Fruit fly (Drosophila melanogaster) whole organism, embryonic: ENCODE data around the gene Osi19.

Experiments
- B-H1 ChIP-seq: fragments of 200-800 bp; sonication (Bioruptor generic); IDR thresholded peaks from 3 replicates; pipeline ENCODE4 v1.3.6; 2022; ENCODE audit warnings: missing biosample characterization, missing genetic modification characterization
- Bdp1 ChIP-seq: fragments of 200-800 bp; sonication (Bioruptor generic); optimal IDR thresholded peaks from 3 replicates; lab custom pipeline; 2016; ENCODE audit warnings: missing biosample characterization, missing genetic modification characterization
- CG13296 ChIP-seq: fragments of 200-800 bp; sonication (Bioruptor generic); optimal IDR thresholded peaks from 3 replicates; lab custom pipeline; 2018; ENCODE audit warnings: missing biosample characterization, mild to moderate bottlenecking, missing genetic modification characterization
- CG13424 ChIP-seq: fragments of 200-800 bp; sonication (Bioruptor generic); optimal IDR thresholded peaks from 2 replicates; lab custom pipeline; 2019; ENCODE audit warnings: missing biosample characterization, mild to moderate bottlenecking, missing genetic modification characterization, moderate library complexity
- CG13624 ChIP-seq: fragments of 200-800 bp; sonication (Bioruptor generic); optimal IDR thresholded peaks from 2 replicates; lab custom pipeline; 2016; ENCODE audit warnings: missing biosample characterization, missing genetic modification characterization
- CG17359 ChIP-seq: fragments of 200-800 bp; sonication (Bioruptor generic); optimal IDR thresholded peaks from 3 replicates; lab custom pipeline; 2018; ENCODE audit warnings: missing biosample characterization, mild to moderate bottlenecking, missing genetic modification characterization, moderate library complexity
- CG17385 ChIP-seq: fragments of 200-800 bp; sonication (Bioruptor generic); optimal IDR thresholded peaks from 3 replicates; lab custom pipeline; 2018; ENCODE audit warnings: missing biosample characterization, mild to moderate bottlenecking, missing genetic modification characterization
- CG17568 ChIP-seq: fragments of 200-800 bp; sonication (Bioruptor generic); optimal IDR thresholded peaks from 2 replicates; lab custom pipeline; 2018; ENCODE audit warnings: missing biosample characterization, mild to moderate bottlenecking, missing genetic modification characterization, moderate library complexity
- CG18599 ChIP-seq: fragments of 200-800 bp; sonication (Bioruptor generic); optimal IDR thresholded peaks from 3 replicates; lab custom pipeline; 2017; ENCODE audit warnings: missing biosample characterization, missing genetic modification characterization, mild to moderate bottlenecking, moderate library complexity, missing genetic modification reagents
- CG18764 ChIP-seq: fragments of 200-800 bp; sonication (Bioruptor generic); optimal IDR thresholded peaks from 3 replicates; lab custom pipeline; 2016; ENCODE audit warnings: missing biosample characterization, missing genetic modification characterization
- CG2678 ChIP-seq: fragments of 200-800 bp; sonication (Bioruptor generic); optimal IDR thresholded peaks from 3 replicates; lab custom pipeline; 2019; ENCODE audit warnings: missing biosample characterization, mild to moderate bottlenecking, missing genetic modification characterization, moderate library complexity
- CG3281 ChIP-seq: fragments of 200-800 bp; sonication (Bioruptor generic); optimal IDR thresholded peaks from 3 replicates; lab custom pipeline; 2017; ENCODE audit warnings: missing biosample characterization, mild to moderate bottlenecking, missing genetic modification characterization
- CG3995 ChIP-seq: fragments of 200-800 bp; sonication (Bioruptor generic); optimal IDR thresholded peaks from 3 replicates; lab custom pipeline; 2016; ENCODE audit warnings: missing biosample characterization, missing genetic modification characterization
- CG6683 ChIP-seq: fragments of 200-800 bp; sonication (Bioruptor generic); optimal IDR thresholded peaks from 2 replicates; lab custom pipeline; 2017; ENCODE audit warnings: missing biosample characterization, mild to moderate bottlenecking, missing genetic modification characterization, missing genetic modification reagents
- CG6791 ChIP-seq: fragments of 200-800 bp; sonication (Bioruptor generic); IDR thresholded peaks from 3 replicates; pipeline ENCODE4 v1.3.6; 2022; ENCODE audit warnings: missing biosample characterization, missing genetic modification characterization; ENCODE audit not compliant: partially characterized antibody
- CG9215 ChIP-seq: fragments of 200-800 bp; sonication (Bioruptor generic); IDR thresholded peaks from 2 replicates; pipeline ENCODE4 v1.3.6; 2022; ENCODE audit warnings: missing biosample characterization, missing genetic modification characterization
- CG9932 ChIP-seq: fragments of 200-800 bp; sonication (Bioruptor generic); IDR thresholded peaks from 2 replicates; pipeline ENCODE4 v1.3.6; 2022; ENCODE audit warnings: missing biosample characterization, missing genetic modification characterization
- Dek ChIP-seq: fragments of 200-800 bp; sonication (Bioruptor generic); optimal IDR thresholded peaks from 3 replicates; lab custom pipeline; 2019; ENCODE audit warnings: missing biosample characterization, mild to moderate bottlenecking, missing genetic modification characterization, moderate library complexity
- Dip3 ChIP-seq: fragments of 200-800 bp; sonication (Bioruptor generic); optimal IDR thresholded peaks from 3 replicates; lab custom pipeline; 2016; ENCODE audit warnings: missing biosample characterization, missing genetic modification characterization
- Ets97D ChIP-seq: fragments of 200-800 bp; sonication (Bioruptor generic); optimal IDR thresholded peaks from 3 replicates; lab custom pipeline; 2016; ENCODE audit warnings: missing biosample characterization, missing genetic modification characterization
- Fer2 ChIP-seq: fragments of 200-800 bp; sonication (Bioruptor generic); optimal IDR thresholded peaks from 2 replicates; lab custom pipeline; 2018; ENCODE audit warnings: missing biosample characterization, mild to moderate bottlenecking, missing genetic modification characterization, moderate library complexity
- Fer3 ChIP-seq: fragments of 200-800 bp; sonication (Bioruptor generic); optimal IDR thresholded peaks from 2 replicates; lab custom pipeline; 2018; ENCODE audit warnings: missing biosample characterization, mild to moderate bottlenecking, missing genetic modification characterization, moderate library complexity
- HLH3B ChIP-seq: fragments of 200-800 bp; sonication (Bioruptor generic); IDR thresholded peaks from 2 replicates; pipeline ENCODE4 v1.3.6; 2022; ENCODE audit warnings: missing biosample characterization, missing genetic modification characterization
- Myb ChIP-seq: fragments of 200-800 bp; sonication (Bioruptor generic); optimal IDR thresholded peaks from 2 replicates; lab custom pipeline; 2016; ENCODE audit warnings: missing biosample characterization, missing genetic modification characterization
- Sin3A ChIP-seq: fragments of >200 bp; optimal IDR thresholded peaks from 2 replicates; lab custom pipeline; 2018
- Sry-β ChIP-seq: fragments of 200-800 bp; sonication (Bioruptor generic); optimal IDR thresholded peaks from 2 replicates; lab custom pipeline; 2018; ENCODE audit warnings: missing biosample characterization, mild to moderate bottlenecking, missing genetic modification characterization, moderate library complexity
- Xrp1 ChIP-seq: fragments of 200-800 bp; sonication (Bioruptor generic); IDR thresholded peaks from 2 replicates; pipeline ENCODE4 v1.3.6; 2022; ENCODE audit warnings: missing biosample characterization, missing genetic modification characterization
- dm ChIP-seq: fragments of 200-800 bp; sonication (Bioruptor generic); optimal IDR thresholded peaks from 3 replicates; lab custom pipeline; 2016; ENCODE audit warnings: missing biosample characterization, missing genetic modification characterization
- dysf ChIP-seq: fragments of 200-800 bp; sonication (Bioruptor generic); IDR thresholded peaks from 3 replicates; pipeline ENCODE4 v1.3.6; 2022; ENCODE audit warnings: missing biosample characterization, missing genetic modification characterization
- esg ChIP-seq: fragments of 200-800 bp; sonication (Bioruptor generic); conservative IDR thresholded peaks from 2 replicates; pipeline ENCODE4 v1.3.6; 2022; ENCODE audit warnings: missing biosample characterization, missing genetic modification characterization
- exex ChIP-seq: fragments of 200-800 bp; sonication (Bioruptor generic); optimal IDR thresholded peaks from 4 replicates; lab custom pipeline; 2018; ENCODE audit warnings: missing biosample characterization, mild to moderate bottlenecking, missing genetic modification characterization, moderate library complexity
- grau ChIP-seq: fragments of 200-800 bp; optimal IDR thresholded peaks from 3 replicates; lab custom pipeline; 2019; ENCODE audit warnings: missing biosample characterization, mild to moderate bottlenecking, missing genetic modification characterization, moderate library complexity
- grn ChIP-seq: fragments of 200-800 bp; sonication (Bioruptor generic); optimal IDR thresholded peaks from 3 replicates; lab custom pipeline; 2017; ENCODE audit warnings: missing biosample characterization, missing genetic modification characterization
- hb ChIP-seq: fragments of 200-800 bp; sonication (Bioruptor generic); IDR thresholded peaks from 3 replicates; pipeline ENCODE4 v1.3.6; 2022; ENCODE audit warnings: missing biosample characterization, missing genetic modification characterization; ENCODE audit not compliant: partially characterized antibody
- hkb ChIP-seq, 2 experiments: fragments of 200-800 bp in 1 of 2; fragments of >200 bp in 1 of 2; sonication (Bioruptor generic) in 1 of 2; IDR thresholded peaks in 1 of 2; optimal IDR thresholded peaks in 1 of 2; 2 replicates each; pipeline versions ENCODE4 v1.3.6 to Lab custom; 2017 to 2022; ENCODE audit warnings: missing biosample characterization in 1 of 2, missing genetic modification characterization in 1 of 2
- jumu ChIP-seq: fragments of 200-800 bp; sonication (Bioruptor generic); optimal IDR thresholded peaks from 3 replicates; lab custom pipeline; 2016; ENCODE audit warnings: missing biosample characterization, missing genetic modification characterization
- ken ChIP-seq: fragments of 200-800 bp; sonication (Bioruptor generic); IDR thresholded peaks from 3 replicates; pipeline ENCODE4 v1.3.6; 2022; ENCODE audit warnings: missing biosample characterization, missing genetic modification characterization
- lov ChIP-seq, 2 experiments: fragments of 200-800 bp in 1 of 2; fragments of >200 bp in 1 of 2; sonication (Bioruptor generic) in 1 of 2; IDR thresholded peaks in 1 of 2; optimal IDR thresholded peaks in 1 of 2; 2 replicates in 1 of 2; 3 replicates in 1 of 2; pipeline versions ENCODE4 v1.3.6 to Lab custom; 2017 to 2022; ENCODE audit warnings: missing biosample characterization in 1 of 2, missing genetic modification characterization in 1 of 2
- mam ChIP-seq: fragments of 200-800 bp; sonication (Bioruptor generic); optimal IDR thresholded peaks from 3 replicates; lab custom pipeline; 2016; ENCODE audit warnings: missing biosample characterization, missing genetic modification characterization
- mirr ChIP-seq: fragments of 200-800 bp; sonication (Bioruptor generic); optimal IDR thresholded peaks from 3 replicates; lab custom pipeline; 2018; ENCODE audit warnings: missing biosample characterization, mild to moderate bottlenecking, missing genetic modification characterization
- phol ChIP-seq: fragments of 200-800 bp; sonication (Bioruptor generic); optimal IDR thresholded peaks from 3 replicates; lab custom pipeline; 2018; ENCODE audit warnings: missing biosample characterization, mild to moderate bottlenecking, missing genetic modification characterization, moderate library complexity
- repo ChIP-seq: fragments of 200-800 bp; sonication (Bioruptor generic); optimal IDR thresholded peaks from 2 replicates; lab custom pipeline; 2016; ENCODE audit warnings: missing biosample characterization, missing genetic modification characterization
- scrt ChIP-seq: fragments of 200-800 bp; sonication (Bioruptor generic); optimal IDR thresholded peaks from 2 replicates; lab custom pipeline; 2018; ENCODE audit warnings: missing biosample characterization, mild to moderate bottlenecking, missing genetic modification characterization, moderate library complexity
- sob ChIP-seq: fragments of 200-800 bp; sonication (Bioruptor generic); IDR thresholded peaks from 2 replicates; pipeline ENCODE4 v1.3.6; 2022; ENCODE audit warnings: missing biosample characterization, missing genetic modification characterization
- tx ChIP-seq: fragments of 200-800 bp; sonication (Bioruptor generic); optimal IDR thresholded peaks from 2 replicates; lab custom pipeline; 2016; ENCODE audit warnings: missing biosample characterization, missing genetic modification characterization
- unc-4 ChIP-seq: fragments of 200-800 bp; sonication (Bioruptor generic); IDR thresholded peaks from 2 replicates; pipeline ENCODE4 v1.3.6; 2022; ENCODE audit warnings: missing biosample characterization, missing genetic modification characterization; ENCODE audit not compliant: partially characterized antibody
- wor ChIP-seq: fragments of 200-800 bp; sonication (Bioruptor generic); IDR thresholded peaks from 2 replicates; pipeline ENCODE4 v1.3.6; 2022; ENCODE audit warnings: missing biosample characterization, missing genetic modification characterization
- zfh1 ChIP-seq: fragments of 200-800 bp; sonication (Bioruptor generic); IDR thresholded peaks from 3 replicates; pipeline ENCODE4 v1.3.6; 2022; ENCODE audit warnings: missing biosample characterization, missing genetic modification characterization

The Osi19 gene

DNA sequence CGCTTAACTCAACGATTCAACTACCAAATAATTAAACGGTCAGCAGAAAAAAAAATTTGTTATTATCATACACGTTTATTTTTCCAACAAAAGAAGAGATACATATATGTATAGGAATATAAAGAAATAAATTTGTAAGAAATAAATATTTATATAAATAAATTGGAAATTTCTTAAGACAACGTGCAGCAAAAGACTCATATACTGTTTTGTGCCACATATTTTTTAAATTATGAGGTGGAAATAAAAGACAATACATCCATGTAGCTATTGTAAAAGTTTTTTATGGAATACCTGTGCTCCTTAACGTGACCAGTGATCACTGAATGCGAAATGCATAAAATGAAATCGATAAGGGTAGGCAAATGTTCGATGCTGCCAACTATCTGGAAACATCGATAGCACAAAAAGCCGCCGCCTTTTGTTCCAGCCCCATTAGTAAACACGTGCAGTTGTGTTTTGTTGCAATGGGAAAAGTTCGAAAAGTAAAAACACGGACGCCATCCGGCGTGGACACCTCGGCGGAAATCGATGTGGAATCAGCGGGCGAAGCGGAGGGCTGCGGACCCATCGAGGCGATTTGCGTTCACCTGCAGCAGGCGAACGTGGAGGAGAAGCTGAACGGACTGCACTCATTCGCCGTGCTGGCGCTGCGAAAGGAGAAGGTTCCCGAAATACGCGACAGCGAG is 33.5 kb downstream of the Osi19 start, which contains the start of gene CG10286 (continued):
- TF ChIP-seq CG17359 (tag; lab: Kevin White, UChicago) (peak; percentile 19), mirr (no peak), CG13296 (peak; percentile 32), CG9932 (GFP tag; lab: Robert Waterston, UW) (peak; percentile 64), Sry-β (peak; percentile 15), HLH3B (GFP tag; lab: Robert Waterston, UW) (peak; percentile 17; the same call in 1 of the 2 replicates), B-H1 (GFP tag; lab: Robert Waterston, UW) (peak; percentile 44; the same call in 1 of the 3 replicates), Xrp1 (GFP tag; lab: Robert Waterston, UW) (peak; percentile 43), Fer3 (peak; percentile 5), scrt (GFP tag; lab: Kevin White, UChicago) (peak; percentile 25), CG18599 (GFP tag; lab: Kevin White, UChicago) (peak; percentile 36), CG6683 (no peak), dysf (GFP tag; lab: Robert Waterston, UW) (peak; percentile 20; the same call in 2 of the 3 replicates), CG13624 (peak; percentile 13), Sin3A (lab: Kevin White, UChicago) (peak; percentile 27), grau (tag; lab: Kevin White, UChicago) (peak; percentile 38), wor (no peak), CG17385 (peak; percentile 37), CG6791 (GFP tag; lab: Robert Waterston, UW) (peak; percentile 79), hb (peak; percentile 13; the same call in 1 of the 3 replicates), Ets97D (GFP tag; lab: Kevin White, UChicago) (peak; percentile 29), CG18764 (no peak), CG13424 (tag; lab: Kevin White, UChicago) (peak; percentile 7), unc-4 (GFP tag; lab: Robert Waterston, UW) (peak; percentile 68), Myb (GFP tag; lab: Kevin White, UChicago) (no peak), mam (GFP tag; lab: Kevin White, UChicago) (no peak), esg (GFP tag; lab: Robert Waterston, UW) (no peak), exex (tag; lab: Kevin White, UChicago) (peak; percentile 15), Dip3 (GFP tag; lab: Kevin White, UChicago) (no peak), grn (GFP tag; lab: Kevin White, UChicago) (no peak), repo (GFP tag; lab: Kevin White, UChicago) (peak; percentile 26), Dek (tag; lab: Kevin White, UChicago) (peak; percentile 47), CG3995 (GFP tag; lab: Kevin White, UChicago) (peak; percentile 98), CG2678 (tag; lab: Kevin White, UChicago) (no peak), zfh1 (GFP tag; lab: Robert Waterston, UW) (0 out of 3 replicates have a peak, but pooled peaks have one; percentile 33), jumu (GFP tag; lab: Kevin White, UChicago) (peak; percentile 24), phol (tag; lab: Kevin White, UChicago) (peak; percentile 30), CG17568 (GFP tag; lab: Kevin White, UChicago) (no peak), sob (GFP tag; lab: Robert Waterston, UW) (peak; percentile 67), Bdp1 (GFP tag; lab: Kevin White, UChicago) (no peak), ken (GFP tag; lab: Robert Waterston, UW) (no peak), tx (GFP tag; lab: Kevin White, UChicago) (no peak), hkb (optimal IDR thresholded peaks at IDR 0.05; lab: Kevin White, UChicago) (no peak), hkb (GFP tag; IDR thresholded peaks at IDR 0.05; lab: Robert Waterston, UW) (peak; percentile 17), CG9215 (GFP tag; lab: Robert Waterston, UW) (no peak), CG3281 (GFP tag; lab: Kevin White, UChicago) (peak; percentile 33), Fer2 (tag; lab: Kevin White, UChicago) (no peak), lov (optimal IDR thresholded peaks at IDR 0.05; lab: Kevin White, UChicago) (no peak), lov (GFP tag; IDR thresholded peaks at IDR 0.05; lab: Robert Waterston, UW) (0 out of 3 replicates have a peak, but pooled peaks have one; percentile 36), dm (GFP tag; lab: Kevin White, UChicago) (peak; percentile 97)
